Fruit fly (Drosophila melanogaster) whole organism, embryonic: ENCODE data around the gene Srr.

Experiments used
- CG10147 ChIP-seq: fragments of 200-800 bp; sonication (Bioruptor generic); optimal IDR thresholded peaks from 2 replicates; lab custom pipeline; 2019; ENCODE audit warnings: missing biosample characterization, mild to moderate bottlenecking, missing genetic modification characterization, moderate library complexity
- CG10267 ChIP-seq: fragments of 200-800 bp; sonication (Bioruptor generic); optimal IDR thresholded peaks from 2 replicates; lab custom pipeline; 2018; ENCODE audit warnings: missing biosample characterization, mild to moderate bottlenecking, missing genetic modification characterization, moderate library complexity
- CG10462 ChIP-seq: fragments of 200-800 bp; sonication (Bioruptor generic); optimal IDR thresholded peaks from 2 replicates; lab custom pipeline; 2016; ENCODE audit warnings: missing biosample characterization, missing genetic modification characterization
- CG10543 ChIP-seq: fragments of 200-800 bp; sonication (Bioruptor generic); optimal IDR thresholded peaks from 3 replicates; lab custom pipeline; 2017; ENCODE audit warnings: missing biosample characterization, mild to moderate bottlenecking, missing genetic modification characterization, moderate library complexity
- CG10654 ChIP-seq: fragments of 200-800 bp; sonication (Bioruptor generic); optimal IDR thresholded peaks from 2 replicates; lab custom pipeline; 2016; ENCODE audit warnings: missing biosample characterization, missing genetic modification characterization
- CG11504 ChIP-seq: fragments of 200-800 bp; sonication (Bioruptor generic); optimal IDR thresholded peaks from 3 replicates; lab custom pipeline; 2019; ENCODE audit warnings: missing biosample characterization, mild to moderate bottlenecking, missing genetic modification characterization, moderate library complexity
- CG11723 ChIP-seq: fragments of 200-800 bp; sonication (Bioruptor generic); optimal IDR thresholded peaks from 2 replicates; lab custom pipeline; 2017; ENCODE audit warnings: missing biosample characterization, mild to moderate bottlenecking, missing genetic modification characterization
- CG12104 ChIP-seq: fragments of 200-800 bp; sonication (Bioruptor generic); optimal IDR thresholded peaks from 3 replicates; lab custom pipeline; 2016; ENCODE audit warnings: missing biosample characterization, missing genetic modification characterization
- CG12155 ChIP-seq: fragments of 200-800 bp; sonication (Bioruptor generic); optimal IDR thresholded peaks from 3 replicates; lab custom pipeline; 2016; ENCODE audit warnings: missing biosample characterization, missing genetic modification characterization
- CG14050 ChIP-seq: fragments of 200-800 bp; sonication (Bioruptor generic); IDR thresholded peaks from 3 replicates; pipeline ENCODE4 v1.3.6; 2022; ENCODE audit warnings: missing biosample characterization, missing genetic modification characterization
- CG1602 ChIP-seq: fragments of 200-800 bp; sonication (Bioruptor generic); optimal IDR thresholded peaks from 3 replicates; lab custom pipeline; 2016; ENCODE audit warnings: missing biosample characterization, missing genetic modification characterization
- CG17829 ChIP-seq: fragments of 200-800 bp; optimal IDR thresholded peaks from 2 replicates; lab custom pipeline; 2019; ENCODE audit warnings: missing biosample characterization, mild to moderate bottlenecking, missing genetic modification characterization, moderate library complexity
- CG17912 ChIP-seq: fragments of 200-800 bp; sonication (Bioruptor generic); optimal IDR thresholded peaks from 2 replicates; lab custom pipeline; 2018; ENCODE audit warnings: missing biosample characterization, mild to moderate bottlenecking, missing genetic modification characterization
- CG2678 ChIP-seq: fragments of 200-800 bp; sonication (Bioruptor generic); optimal IDR thresholded peaks from 3 replicates; lab custom pipeline; 2019; ENCODE audit warnings: missing biosample characterization, mild to moderate bottlenecking, missing genetic modification characterization, moderate library complexity
- CG3407 ChIP-seq: fragments of 200-800 bp; sonication (Bioruptor generic); optimal IDR thresholded peaks from 2 replicates; lab custom pipeline; 2018; ENCODE audit warnings: missing biosample characterization, mild to moderate bottlenecking, missing genetic modification characterization
- CG6765 ChIP-seq: fragments of 200-800 bp; sonication (Bioruptor generic); optimal IDR thresholded peaks from 3 replicates; lab custom pipeline; 2017; ENCODE audit warnings: missing biosample characterization, mild to moderate bottlenecking, missing genetic modification characterization
- CG7556 ChIP-seq: fragments of 200-800 bp; sonication (Bioruptor generic); optimal IDR thresholded peaks from 2 replicates; lab custom pipeline; 2017; ENCODE audit warnings: missing biosample characterization, mild to moderate bottlenecking, missing genetic modification characterization
- CG9727 ChIP-seq: fragments of 200-800 bp; sonication (Bioruptor generic); optimal IDR thresholded peaks from 3 replicates; lab custom pipeline; 2017; ENCODE audit warnings: missing biosample characterization, mild to moderate bottlenecking, missing genetic modification characterization
- CHES-1-like ChIP-seq: fragments of 200-800 bp; sonication (Bioruptor generic); optimal IDR thresholded peaks from 2 replicates; lab custom pipeline; 2016; ENCODE audit warnings: missing biosample characterization, missing genetic modification characterization
- Chrac-16 ChIP-seq: fragments of 200-800 bp; sonication (Bioruptor generic); optimal IDR thresholded peaks from 3 replicates; lab custom pipeline; 2016; ENCODE audit warnings: missing biosample characterization, missing genetic modification characterization
- CoRest ChIP-seq: fragments of 200-800 bp; sonication (Bioruptor generic); optimal IDR thresholded peaks from 3 replicates; lab custom pipeline; 2018; ENCODE audit warnings: missing biosample characterization, mild to moderate bottlenecking, missing genetic modification characterization, moderate library complexity
- E2f2 ChIP-seq: fragments of 200-800 bp; sonication (Bioruptor generic); IDR thresholded peaks from 2 replicates; pipeline ENCODE4 v1.3.6; 2022; ENCODE audit warnings: missing biosample characterization, missing genetic modification characterization
- ERR ChIP-seq: fragments of 200-800 bp; sonication (Bioruptor generic); optimal IDR thresholded peaks from 2 replicates; lab custom pipeline; 2016; ENCODE audit warnings: missing biosample characterization, missing genetic modification characterization
- HLH3B ChIP-seq: fragments of 200-800 bp; sonication (Bioruptor generic); IDR thresholded peaks from 2 replicates; pipeline ENCODE4 v1.3.6; 2022; ENCODE audit warnings: missing biosample characterization, missing genetic modification characterization
- Hr51 ChIP-seq, 2 experiments: fragments of 200-800 bp; sonication (Bioruptor generic); optimal IDR thresholded peaks; 2 replicates in 1 of 2; 3 replicates in 1 of 2; lab custom pipeline; 2016 to 2018; ENCODE audit warnings: missing biosample characterization in 2 of 2, missing genetic modification characterization in 2 of 2, mild to moderate bottlenecking in 1 of 2, moderate library complexity in 1 of 2
- Lim3 ChIP-seq: fragments of 200-800 bp; sonication (Bioruptor generic); IDR thresholded peaks from 2 replicates; pipeline ENCODE4 v1.3.6; 2022; ENCODE audit warnings: missing biosample characterization, missing genetic modification characterization
- MESR4 ChIP-seq: fragments of 200-800 bp; sonication (Bioruptor generic); optimal IDR thresholded peaks from 2 replicates; lab custom pipeline; 2018; ENCODE audit warnings: missing biosample characterization, mild to moderate bottlenecking, missing genetic modification characterization, moderate library complexity
- Mad ChIP-seq: fragments of 200-800 bp; sonication (Bioruptor generic); optimal IDR thresholded peaks from 2 replicates; lab custom pipeline; 2016; ENCODE audit warnings: missing biosample characterization, missing genetic modification characterization
- NfI ChIP-seq: fragments of 200-800 bp; sonication (Bioruptor generic); optimal IDR thresholded peaks from 3 replicates; lab custom pipeline; 2018; ENCODE audit warnings: missing biosample characterization, mild to moderate bottlenecking, missing genetic modification characterization, moderate library complexity
- Oaz ChIP-seq: fragments of 200-800 bp; sonication (Bioruptor generic); IDR thresholded peaks from 2 replicates; pipeline ENCODE4 v1.3.6; 2022; ENCODE audit warnings: missing biosample characterization, missing genetic modification characterization
- Rx ChIP-seq: fragments of 200-800 bp; sonication (Bioruptor generic); IDR thresholded peaks from 2 replicates; pipeline ENCODE4 v1.3.6; 2022; ENCODE audit warnings: missing biosample characterization, missing genetic modification characterization
- TFAM ChIP-seq: fragments of 200-800 bp; sonication (Bioruptor generic); optimal IDR thresholded peaks from 2 replicates; lab custom pipeline; 2017; ENCODE audit warnings: missing biosample characterization, missing genetic modification characterization, inconsistent platforms
- bcd ChIP-seq: fragments of 200-800 bp; sonication (Bioruptor generic); optimal IDR thresholded peaks from 2 replicates; lab custom pipeline; 2017; ENCODE audit warnings: missing biosample characterization, mild to moderate bottlenecking, missing genetic modification characterization
- bowl ChIP-seq: fragments of 200-800 bp; sonication (Bioruptor generic); IDR thresholded peaks from 2 replicates; pipeline ENCODE4 v1.3.6; 2022; ENCODE audit warnings: missing biosample characterization, missing genetic modification characterization
- da ChIP-seq: fragments of 200-800 bp; sonication (Bioruptor generic); optimal IDR thresholded peaks from 2 replicates; lab custom pipeline; 2016; ENCODE audit warnings: missing biosample characterization, missing genetic modification characterization
- dmrt11E ChIP-seq: fragments of 200-800 bp; sonication (Bioruptor generic); optimal IDR thresholded peaks from 3 replicates; lab custom pipeline; 2018; ENCODE audit warnings: missing biosample characterization, mild to moderate bottlenecking, missing genetic modification characterization, moderate library complexity
- dmrt99B ChIP-seq: fragments of 200-800 bp; sonication (Bioruptor generic); optimal IDR thresholded peaks from 2 replicates; lab custom pipeline; 2018; ENCODE audit warnings: missing biosample characterization, mild to moderate bottlenecking, missing genetic modification characterization, moderate library complexity
- emc ChIP-seq: fragments of 200-800 bp; sonication (Bioruptor generic); optimal IDR thresholded peaks from 2 replicates; lab custom pipeline; 2016; ENCODE audit warnings: missing biosample characterization, missing genetic modification characterization
- esg ChIP-seq: fragments of 200-800 bp; sonication (Bioruptor generic); conservative IDR thresholded peaks from 2 replicates; pipeline ENCODE4 v1.3.6; 2022; ENCODE audit warnings: missing biosample characterization, missing genetic modification characterization
- eve ChIP-seq, 2 experiments: fragments of >200 bp; optimal IDR thresholded peaks; 2 replicates each; lab custom pipeline; 2017; ENCODE audit warnings: missing biosample characterization in 2 of 2, missing genetic modification characterization in 2 of 2
- eyg ChIP-seq: fragments of 200-800 bp; sonication (Bioruptor generic); optimal IDR thresholded peaks from 3 replicates; lab custom pipeline; 2016; ENCODE audit warnings: missing biosample characterization, missing genetic modification characterization
- fd64A ChIP-seq: fragments of 200-800 bp; sonication (Bioruptor generic); optimal IDR thresholded peaks from 3 replicates; lab custom pipeline; 2018; ENCODE audit warnings: missing biosample characterization, mild to moderate bottlenecking, missing genetic modification characterization
- hbn ChIP-seq: fragments of 200-800 bp; sonication (Bioruptor generic); IDR thresholded peaks from 2 replicates; pipeline ENCODE4 v1.3.6; 2022; ENCODE audit warnings: missing biosample characterization, missing genetic modification characterization; ENCODE audit not compliant: partially characterized antibody
- kah ChIP-seq: fragments of 200-800 bp; sonication (Bioruptor generic); optimal IDR thresholded peaks from 2 replicates; lab custom pipeline; 2018; ENCODE audit warnings: missing biosample characterization, mild to moderate bottlenecking, missing genetic modification characterization
- lmd ChIP-seq: fragments of 200-800 bp; sonication (Bioruptor generic); IDR thresholded peaks from 2 replicates; pipeline ENCODE4 v1.3.6; 2022; ENCODE audit warnings: missing biosample characterization, missing genetic modification characterization
- nerfin-1 ChIP-seq: fragments of 200-800 bp; sonication (Bioruptor generic); optimal IDR thresholded peaks from 3 replicates; lab custom pipeline; 2019; ENCODE audit warnings: missing biosample characterization, mild to moderate bottlenecking, missing genetic modification characterization, moderate library complexity
- sim ChIP-seq: fragments of 200-800 bp; sonication (Bioruptor generic); IDR thresholded peaks from 2 replicates; pipeline ENCODE4 v1.3.6; 2022; ENCODE audit warnings: missing biosample characterization, missing genetic modification characterization
- tna ChIP-seq: fragments of 200-800 bp; sonication (Bioruptor generic); IDR thresholded peaks from 2 replicates; pipeline ENCODE4 v1.3.6; 2022; ENCODE audit warnings: missing biosample characterization, missing genetic modification characterization; ENCODE audit not compliant: partially characterized antibody
- trem ChIP-seq: fragments of 200-800 bp; optimal IDR thresholded peaks from 3 replicates; lab custom pipeline; 2019; ENCODE audit warnings: missing biosample characterization, mild to moderate bottlenecking, missing genetic modification characterization, moderate library complexity
- usp ChIP-seq: fragments of >200 bp; optimal IDR thresholded peaks from 2 replicates; lab custom pipeline; 2017; ENCODE audit warnings: missing biosample characterization, missing genetic modification characterization
- zfh2 ChIP-seq: fragments of 200-800 bp; sonication (Bioruptor generic); optimal IDR thresholded peaks from 2 replicates; lab custom pipeline; 2016; ENCODE audit warnings: missing biosample characterization, missing genetic modification characterization

The Srr gene

dm6 chr3R:9344791-9345208 lies 20.4 kb upstream of the Srr start (continued):
- no peak for TF ChIP-seq trem (tag; lab: Kevin White, UChicago)
- peak; percentile 16 for TF ChIP-seq CG12155 (GFP tag; lab: Kevin White, UChicago)
- TF ChIP-seq MESR4: no peak
- TF ChIP-seq sim (GFP tag; lab: Robert Waterston, UW): no peak
- no peak for TF ChIP-seq CG10462 (GFP tag; lab: Kevin White, UChicago)
- peak; percentile 17; the same call in 1 of the 2 replicates for TF ChIP-seq E2f2 (GFP tag; lab: Robert Waterston, UW)
- TF ChIP-seq CG6765 (GFP tag; lab: Kevin White, UChicago): no peak
- TF ChIP-seq CG17912: no peak
- peak; percentile 16 for TF ChIP-seq CG11723 (GFP tag; lab: Kevin White, UChicago)
- peak; percentile 13 for TF ChIP-seq bcd (GFP tag; lab: Kevin White, UChicago)
- TF ChIP-seq CG17829 (tag; lab: Kevin White, UChicago): no peak
- peak; percentile 7 for TF ChIP-seq nerfin-1 (tag; lab: Kevin White, UChicago)
- peak; percentile 35 for TF ChIP-seq CG12104 (GFP tag; lab: Kevin White, UChicago)
- no peak for TF ChIP-seq CG10654 (GFP tag; lab: Kevin White, UChicago)
- TF ChIP-seq usp: no peak
- peak; percentile 45 for TF ChIP-seq CG10267
- peak; percentile 57 for TF ChIP-seq CG7556
- no peak for TF ChIP-seq CHES-1-like
- TF ChIP-seq zfh2 (GFP tag; lab: Kevin White, UChicago): peak; percentile 15
- TF ChIP-seq CG10543 (GFP tag; lab: Kevin White, UChicago): peak; percentile 1
- TF ChIP-seq da: no peak
- TF ChIP-seq NfI (GFP tag; lab: Kevin White, UChicago): peak; percentile 37
- TF ChIP-seq HLH3B (GFP tag; lab: Robert Waterston, UW): peak; percentile 52
- no peak for TF ChIP-seq TFAM
- TF ChIP-seq esg (GFP tag; lab: Robert Waterston, UW): no peak
- no peak for TF ChIP-seq fd64A (GFP tag; lab: Kevin White, UChicago)
- TF ChIP-seq Oaz (GFP tag; lab: Robert Waterston, UW): no peak
- TF ChIP-seq eve (GFP tag; optimal IDR thresholded peaks at IDR 0.05; lab: Kevin White, UChicago): no peak
- no peak for TF ChIP-seq Rx (GFP tag; lab: Robert Waterston, UW)
- no peak for TF ChIP-seq hbn (GFP tag; lab: Robert Waterston, UW)
- peak; percentile 4; the same call in 1 of the 2 replicates for TF ChIP-seq lmd
- no peak for TF ChIP-seq eyg (GFP tag; lab: Kevin White, UChicago)
- TF ChIP-seq CG10147: peak; percentile 9
- peak; percentile 71 for TF ChIP-seq CG2678 (tag; lab: Kevin White, UChicago)
- TF ChIP-seq CoRest (tag; lab: Kevin White, UChicago): peak; percentile 62
- no peak for TF ChIP-seq tna (GFP tag; lab: Robert Waterston, UW)
- no peak for TF ChIP-seq Mad (GFP tag; lab: Kevin White, UChicago)
- no peak for TF ChIP-seq Lim3 (GFP tag; lab: Robert Waterston, UW)
- TF ChIP-seq CG3407 (GFP tag; lab: Kevin White, UChicago): no peak
- TF ChIP-seq dmrt11E (tag; lab: Kevin White, UChicago): peak; percentile 22
- TF ChIP-seq CG14050 (GFP tag; lab: Robert Waterston, UW): no peak
- TF ChIP-seq CG11504 (tag; lab: Kevin White, UChicago): peak; percentile 73
- no peak for TF ChIP-seq bowl
- TF ChIP-seq CG1602 (GFP tag; lab: Kevin White, UChicago): no peak
- no peak for TF ChIP-seq emc (GFP tag; lab: Kevin White, UChicago)
- TF ChIP-seq ERR (GFP tag; lab: Kevin White, UChicago): no peak
- TF ChIP-seq CG9727 (GFP tag; lab: Kevin White, UChicago): peak; percentile 4
- TF ChIP-seq dmrt99B (tag; lab: Kevin White, UChicago): peak; percentile 71
- TF ChIP-seq Hr51 (GFP tag; optimal IDR thresholded peaks at IDR 0.05; lab: Kevin White, UChicago): peak; percentile 13 to 74
- peak; percentile 1 for TF ChIP-seq kah (GFP tag; lab: Kevin White, UChicago)
- peak; percentile 7 for TF ChIP-seq Chrac-16 (GFP tag; lab: Kevin White, UChicago)
